Fruit fly (Drosophila melanogaster): ENCODE measurements around the gene CG34448.

The CG34448 gene

dm6 chr2L:2397080-2397479 lies 20.7 kb downstream of the CG34448 start (continued):
- TF ChIP-seq Ets21C (GFP tag; optimal IDR thresholded peaks at IDR 0.05) (no peak), OdsH (GFP tag; optimal IDR thresholded peaks at IDR 0.05) (no peak), CG11902 (GFP tag; optimal IDR thresholded peaks at IDR 0.05) (no peak), CG8632 (GFP tag; optimal IDR thresholded peaks at IDR 0.05) (no peak), CG1621 (tag; optimal IDR thresholded peaks at IDR 0.05) (no peak), CG15336 (GFP tag; IDR thresholded peaks at IDR 0.05) (no peak), Hr39 (GFP tag; optimal IDR thresholded peaks at IDR 0.05) (no peak), eg (GFP tag; IDR thresholded peaks at IDR 0.05) (no peak), topi (GFP tag; optimal IDR thresholded peaks at IDR 0.05) (peak; percentile 24), CG4318 (GFP tag; optimal IDR thresholded peaks at IDR 0.05) (no peak), fkh (GFP tag; optimal IDR thresholded peaks at IDR 0.05) (no peak), Blimp-1 (GFP tag; optimal IDR thresholded peaks at IDR 0.05) (no peak), fd85E (GFP tag; optimal IDR thresholded peaks at IDR 0.05) (no peak), CG11762 (GFP tag; optimal IDR thresholded peaks at IDR 0.05; ENCODE audit: insufficient read depth) (no peak), Hr38 (GFP tag; optimal IDR thresholded peaks at IDR 0.05) (no peak), CG6163 (GFP tag; IDR thresholded peaks at IDR 0.05) (peak; percentile 57; the same call in 1 of the 3 replicates), vri (GFP tag; optimal IDR thresholded peaks at IDR 0.05) (no peak), dac (GFP tag; optimal IDR thresholded peaks at IDR 0.05) (no peak), CG32006 (GFP tag; optimal IDR thresholded peaks at IDR 0.05) (no peak), dsx (GFP tag; optimal IDR thresholded peaks at IDR 0.05; ENCODE audit: poor library complexity, severe bottlenecking) (no peak), Ets96B (tag; optimal IDR thresholded peaks at IDR 0.05) (no peak), net (GFP tag; optimal IDR thresholded peaks at IDR 0.05) (no peak), Eip78C (GFP tag) (peak; percentile 57), achi (GFP tag; optimal IDR thresholded peaks at IDR 0.05) (no peak), Hr4 (GFP tag; optimal IDR thresholded peaks at IDR 0.05) (no peak), Sox15 (GFP tag; optimal IDR thresholded peaks at IDR 0.05) (no peak), CG34406 (GFP tag; optimal IDR thresholded peaks at IDR 0.05) (no peak), fd59A (GFP tag; optimal IDR thresholded peaks at IDR 0.05) (no peak), spab (GFP tag; optimal IDR thresholded peaks at IDR 0.05) (no peak), CG10669 (GFP tag; optimal IDR thresholded peaks at IDR 0.05) (peak; percentile 6), Gug (GFP tag; IDR thresholded peaks at IDR 0.05) (no peak), lz (GFP tag; optimal IDR thresholded peaks at IDR 0.05) (peak; percentile 2), CG6792 (GFP tag; optimal IDR thresholded peaks at IDR 0.05) (no peak), pdm3 (GFP tag; optimal IDR thresholded peaks at IDR 0.05) (no peak), CG8119 (GFP tag; IDR thresholded peaks at IDR 0.05) (no peak), CG6854 (GFP tag; optimal IDR thresholded peaks at IDR 0.05) (no peak), Sox14 (GFP tag; optimal IDR thresholded peaks at IDR 0.05) (no peak), cyc (GFP tag; optimal IDR thresholded peaks at IDR 0.05) (peak; percentile 19), ss (GFP tag; optimal IDR thresholded peaks at IDR 0.05) (no peak)

DNA sequence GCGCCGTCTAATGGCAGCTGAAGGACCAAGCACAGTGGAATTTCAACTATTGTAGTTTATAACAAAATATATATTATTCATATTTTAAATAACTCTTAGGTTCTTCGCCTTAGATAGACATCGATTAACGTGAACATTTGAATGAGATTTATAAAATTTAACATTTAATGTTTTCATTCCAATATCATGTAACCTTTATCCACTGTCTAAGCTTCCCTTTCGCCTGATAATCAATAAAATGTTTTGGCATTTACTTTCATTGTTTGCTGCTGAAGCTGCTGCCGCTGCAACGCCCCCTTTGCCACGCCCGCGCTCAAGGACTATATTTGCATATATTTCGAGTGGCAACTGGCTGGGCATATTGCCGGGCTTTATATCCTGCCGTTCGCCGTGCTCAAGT lies 22.9 kb downstream of the CG34448 start:
- TF ChIP-seq esn (GFP tag; optimal IDR thresholded peaks at IDR 0.05) = no peak
- no peak for TF ChIP-seq CG8632 (GFP tag; optimal IDR thresholded peaks at IDR 0.05)
- TF ChIP-seq svp (GFP tag) = peak; percentile 51
- TF ChIP-seq net (GFP tag; optimal IDR thresholded peaks at IDR 0.05) = no peak
- TF ChIP-seq Lpt (GFP tag; optimal IDR thresholded peaks at IDR 0.05) = no peak
- no peak for TF ChIP-seq acj6 (GFP tag; optimal IDR thresholded peaks at IDR 0.05)
- no peak for TF ChIP-seq CG11294 (GFP tag; IDR thresholded peaks at IDR 0.05)
- TF ChIP-seq Eip78C (GFP tag) = peak; percentile 38
- no peak for TF ChIP-seq lz (GFP tag; optimal IDR thresholded peaks at IDR 0.05)
- TF ChIP-seq fd85E (GFP tag; optimal IDR thresholded peaks at IDR 0.05) = no peak
- no peak for TF ChIP-seq CG9139 (GFP tag; optimal IDR thresholded peaks at IDR 0.05)
- TF ChIP-seq ss (GFP tag; optimal IDR thresholded peaks at IDR 0.05) = no peak
- no peak for TF ChIP-seq CG6854 (GFP tag; optimal IDR thresholded peaks at IDR 0.05)
- TF ChIP-seq CG15336 (GFP tag; IDR thresholded peaks at IDR 0.05) = no peak
- no peak for TF ChIP-seq CG31627 (GFP tag; optimal IDR thresholded peaks at IDR 0.05)
- no peak for TF ChIP-seq eg (GFP tag; IDR thresholded peaks at IDR 0.05)
